Fruit fly (Drosophila melanogaster): ENCODE results near the gene Teh4.

- TF ChIP-seq psq (GFP tag; optimal IDR thresholded peaks at IDR 0.05) (no peak), tai (GFP tag; optimal IDR thresholded peaks at IDR 0.05) (no peak), Hr78 (GFP tag; optimal IDR thresholded peaks at IDR 0.05) (no peak), sage (GFP tag; optimal IDR thresholded peaks at IDR 0.05) (no peak), HLH106 (tag; optimal IDR thresholded peaks at IDR 0.05) (no peak), Mio (GFP tag; optimal IDR thresholded peaks at IDR 0.05) (no peak), Hnf4 (GFP tag; optimal IDR thresholded peaks at IDR 0.05) (no peak), br (GFP tag; optimal IDR thresholded peaks at IDR 0.05) (no peak), h (GFP tag; optimal IDR thresholded peaks at IDR 0.05) (no peak)
Measured at dm6 chr3L:4130743-4131142, 47.3 kb downstream of the Teh4 start.

Data from whole organism, wandering third instar larva.